Fruit fly (Drosophila melanogaster): ENCODE measurements around the gene CG34155.

Gene CG34155

dm6 chr3R:30600154-30601009 is 40.4 kb upstream of the CG34155 start (continued):
- TF ChIP-seq wdn (GFP tag; IDR thresholded peaks at IDR 0.05) (peak; percentile 87), Hmr (GFP tag; optimal IDR thresholded peaks at IDR 0.05) (peak; percentile 93), CG17359 (tag; optimal IDR thresholded peaks at IDR 0.05) (peak; percentile 93), kni (GFP tag; optimal IDR thresholded peaks at IDR 0.05) (no peak), Nf-YC (tag; optimal IDR thresholded peaks at IDR 0.05) (peak; percentile 76), gro (GFP tag; optimal IDR thresholded peaks at IDR 0.05) (peak; percentile 94), psq (GFP tag; optimal IDR thresholded peaks at IDR 0.05) (peak; percentile 87), da (GFP tag; optimal IDR thresholded peaks at IDR 0.05) (peak; percentile 60), CG9437 (GFP tag; optimal IDR thresholded peaks at IDR 0.05) (peak; percentile 85), tna (GFP tag; IDR thresholded peaks at IDR 0.05; ENCODE audit: partially characterized antibody) (no peak), hth (optimal IDR thresholded peaks at IDR 0.05) (no peak), cad (GFP tag; optimal IDR thresholded peaks at IDR 0.05) (no peak), GATAe (GFP tag; conservative IDR thresholded peaks at IDR 0.05) (peak; percentile 59; the same call in 1 of the 2 replicates), CG7372 (GFP tag; IDR thresholded peaks at IDR 0.05) (peak; percentile 86), Ravus (GFP tag; IDR thresholded peaks at IDR 0.05) (peak; percentile 70), CG12659 (GFP tag; optimal IDR thresholded peaks at IDR 0.05) (peak; percentile 88), CG2129 (GFP tag; IDR thresholded peaks at IDR 0.05; ENCODE audit: partially characterized antibody) (no peak), CG13894 (tag; optimal IDR thresholded peaks at IDR 0.05) (peak; percentile 78), CG6813 (GFP tag; optimal IDR thresholded peaks at IDR 0.05) (peak; percentile 92), CG10565 (GFP tag; optimal IDR thresholded peaks at IDR 0.05) (no peak), CG1647 (GFP tag; optimal IDR thresholded peaks at IDR 0.05) (peak; percentile 68), Atf6 (GFP tag; IDR thresholded peaks at IDR 0.05) (peak; percentile 94), CG18476 (GFP tag; optimal IDR thresholded peaks at IDR 0.05) (peak; percentile 92), CG8478 (optimal IDR thresholded peaks at IDR 0.05) (no peak), Adf1 (GFP tag; IDR thresholded peaks at IDR 0.05) (peak; percentile 74), bowl (GFP tag; IDR thresholded peaks at IDR 0.05) (peak; percentile 92), CG1792 (GFP tag; optimal IDR thresholded peaks at IDR 0.05) (peak; percentile 82), CG8290 (GFP tag; optimal IDR thresholded peaks at IDR 0.05) (peak; percentile 79), CG8290 (tag; optimal IDR thresholded peaks at IDR 0.05) (peak in 1 of 2 experiments; percentile 80), dmrt99B (tag; optimal IDR thresholded peaks at IDR 0.05) (peak; percentile 93), Optix (GFP tag; IDR thresholded peaks at IDR 0.05) (peak; percentile 91), NfI (GFP tag; optimal IDR thresholded peaks at IDR 0.05) (peak; percentile 89), Oaz (GFP tag; IDR thresholded peaks at IDR 0.05) (peak; percentile 88), CG5953 (GFP tag; IDR thresholded peaks at IDR 0.05) (peak; percentile 92), D (optimal IDR thresholded peaks at IDR 0.05) (no peak), D (GFP tag; optimal IDR thresholded peaks at IDR 0.05) (peak; percentile 88), CG11093 (GFP tag; IDR thresholded peaks at IDR 0.05) (peak; percentile 86), fd64A (GFP tag; optimal IDR thresholded peaks at IDR 0.05) (peak; percentile 78), CG6791 (GFP tag; IDR thresholded peaks at IDR 0.05; ENCODE audit: partially characterized antibody) (peak; percentile 38; the same call in 1 of the 3 replicates), lov (optimal IDR thresholded peaks at IDR 0.05) (no peak), lov (GFP tag; IDR thresholded peaks at IDR 0.05) (peak; percentile 96), CG14965 (GFP tag; optimal IDR thresholded peaks at IDR 0.05; ENCODE audit: borderline replicate concordance) (peak; percentile 43), C15 (GFP tag; IDR thresholded peaks at IDR 0.05) (peak; percentile 89), ems (GFP tag; optimal IDR thresholded peaks at IDR 0.05) (peak; percentile 93), emc (GFP tag; optimal IDR thresholded peaks at IDR 0.05) (peak; percentile 81), CG18619 (GFP tag; optimal IDR thresholded peaks at IDR 0.05) (peak; percentile 81), Rx (GFP tag; IDR thresholded peaks at IDR 0.05) (peak; percentile 86), kah (GFP tag; optimal IDR thresholded peaks at IDR 0.05) (peak; percentile 70), disco-r (GFP tag; optimal IDR thresholded peaks at IDR 0.05) (peak; percentile 76), CG9727 (GFP tag; optimal IDR thresholded peaks at IDR 0.05) (peak; percentile 92)

Measured in whole organism, embryonic.